Worm (Caenorhabditis elegans) whole organism, mixed stage, embryonic: ENCODE measurements around the gene T23F2.3.

Experiments
- elt-3 ChIP-seq: fragments of 150-350 bp; optimal IDR thresholded peaks from 2 replicates; lab custom pipeline; 2014; ENCODE audit warnings: missing biosample characterization, missing genetic modification characterization
- lin-13 ChIP-seq: fragments of 150-350 bp; optimal IDR thresholded peaks from 2 replicates; lab custom pipeline; 2014; ENCODE audit warnings: missing biosample characterization, missing genetic modification characterization
- nhr-12 ChIP-seq: fragments of 150-350 bp; optimal IDR thresholded peaks from 2 replicates; lab custom pipeline; 2014; ENCODE audit warnings: missing biosample characterization, missing genetic modification characterization
- nhr-237 ChIP-seq: fragments of 150-350 bp; optimal IDR thresholded peaks from 2 replicates; lab custom pipeline; 2014; ENCODE audit warnings: missing biosample characterization, missing genetic modification characterization
- nhr-28 ChIP-seq: fragments of 150-350 bp; optimal IDR thresholded peaks from 2 replicates; lab custom pipeline; 2014; ENCODE audit warnings: missing biosample characterization, missing genetic modification characterization
- pha-4 ChIP-seq: fragments of 150-350 bp; optimal IDR thresholded peaks from 2 replicates; lab custom pipeline; 2018; ENCODE audit warnings: missing biosample characterization, missing genetic modification reagents, missing genetic modification characterization
- snpc-4 ChIP-seq: fragments of 150-350 bp; optimal IDR thresholded peaks from 2 replicates; lab custom pipeline; 2014; ENCODE audit warnings: missing biosample characterization, missing genetic modification characterization
- unc-62 ChIP-seq: fragments of 150-350 bp; optimal IDR thresholded peaks from 2 replicates; lab custom pipeline; 2014; ENCODE audit warnings: missing biosample characterization, missing genetic modification reagents, missing genetic modification characterization

- TF ChIP-seq pha-4 (tag; lab: Kevin White, UChicago) (no peak), lin-13 (no peak), nhr-28 (tag; lab: Kevin White, UChicago) (no peak), elt-3 (no peak), nhr-12 (no peak), unc-62 (GFP tag; lab: Kevin White, UChicago) (no peak), snpc-4 (no peak), nhr-237 (tag; lab: Kevin White, UChicago) (no peak)
These were observed 4.2 kb upstream of the T23F2.3 start for ce11 chrX:5516365-5516764.
